Worm (Caenorhabditis elegans) whole organism, L2 larva: ENCODE data around the gene best-12.

Source experiments
- C34F6.9 ChIP-seq: fragments of 150-350 bp; optimal IDR thresholded peaks from 2 replicates; lab custom pipeline; 2014; ENCODE audit warnings: missing biosample characterization, missing genetic modification characterization
- F13H6.1 ChIP-seq: sonication (generic microtip); optimal IDR thresholded peaks from 2 replicates; lab custom pipeline; 2016; ENCODE audit warnings: missing genetic modification characterization, missing compliant biosample characterization
- R02D3.7 ChIP-seq: fragments of 150-350 bp; optimal IDR thresholded peaks from 2 replicates; lab custom pipeline; 2014; ENCODE audit warnings: missing biosample characterization, missing genetic modification characterization
- Y55F3AM.14 ChIP-seq: fragments of 200-800 bp; sonication (Bioruptor generic); optimal IDR thresholded peaks from 2 replicates; lab custom pipeline; 2018; ENCODE audit warnings: mild to moderate bottlenecking, missing genetic modification characterization, missing compliant biosample characterization
- aly-2 ChIP-seq: fragments of 150-350 bp; optimal IDR thresholded peaks from 2 replicates; lab custom pipeline; 2014; ENCODE audit warnings: missing biosample characterization, missing genetic modification characterization
- ama-1 ChIP-seq: fragments of 150-350 bp; optimal IDR thresholded peaks from 2 replicates; lab custom pipeline; 2018; ENCODE audit warnings: inconsistent platforms
- blmp-1 ChIP-seq: sonication (generic microtip); optimal IDR thresholded peaks from 2 replicates; lab custom pipeline; 2017; ENCODE audit warnings: missing genetic modification characterization, mild to moderate bottlenecking, missing compliant biosample characterization, antibody characterized with exemption, moderate library complexity; ENCODE audit not compliant: insufficient read depth
- ceh-16 ChIP-seq: fragments of 150-350 bp; optimal IDR thresholded peaks from 2 replicates; lab custom pipeline; 2014; ENCODE audit warnings: missing biosample characterization, missing genetic modification characterization
- crh-2 ChIP-seq: sonication (generic microtip); optimal IDR thresholded peaks from 2 replicates; lab custom pipeline; 2017; ENCODE audit warnings: missing biosample characterization, missing genetic modification characterization
- egl-27 ChIP-seq: sonication (generic microtip); optimal IDR thresholded peaks from 3 replicates; lab custom pipeline; 2017; ENCODE audit warnings: missing biosample characterization, missing genetic modification reagents, missing genetic modification characterization
- elt-1 ChIP-seq: fragments of 150-350 bp; optimal IDR thresholded peaks from 2 replicates; lab custom pipeline; 2014; ENCODE audit warnings: missing biosample characterization, missing genetic modification characterization
- elt-3 ChIP-seq: sonication (generic microtip); optimal IDR thresholded peaks from 2 replicates; lab custom pipeline; 2017; ENCODE audit warnings: missing biosample characterization, missing genetic modification characterization
- fos-1 ChIP-seq: fragments of 150-350 bp; optimal IDR thresholded peaks from 2 replicates; lab custom pipeline; 2014; ENCODE audit warnings: missing biosample characterization, missing genetic modification characterization
- lin-11 ChIP-seq: fragments of 150-350 bp; sonication (generic microtip); optimal IDR thresholded peaks from 2 replicates; lab custom pipeline; 2014; ENCODE audit warnings: missing biosample characterization, missing genetic modification characterization, inconsistent platforms, mixed read lengths
- lin-13 ChIP-seq: fragments of 150-350 bp; optimal IDR thresholded peaks from 2 replicates; lab custom pipeline; 2014; ENCODE audit warnings: missing biosample characterization, missing genetic modification reagents, missing genetic modification characterization
- lin-39 ChIP-seq: fragments of 150-350 bp; optimal IDR thresholded peaks from 2 replicates; lab custom pipeline; 2014; ENCODE audit warnings: missing biosample characterization, missing genetic modification reagents, missing genetic modification characterization
- lsy-2 ChIP-seq, 2 experiments: fragments of 150-350 bp in 1 of 2; sonication (generic microtip) in 1 of 2; optimal IDR thresholded peaks; 2 replicates each; lab custom pipeline; 2014 to 2017; ENCODE audit warnings: missing biosample characterization in 2 of 2, missing genetic modification characterization in 2 of 2
- mab-5 ChIP-seq: fragments of 150-350 bp; optimal IDR thresholded peaks from 2 replicates; lab custom pipeline; 2014; ENCODE audit warnings: missing biosample characterization, missing genetic modification characterization
- mbf-1 ChIP-seq: sonication (generic microtip); optimal IDR thresholded peaks from 2 replicates; lab custom pipeline; 2017; ENCODE audit warnings: missing biosample characterization, missing genetic modification characterization
- mdl-1 ChIP-seq, 2 experiments: fragments of 150-350 bp in 1 of 2; sonication (generic microtip) in 1 of 2; optimal IDR thresholded peaks; 2 replicates each; lab custom pipeline; 2017; ENCODE audit warnings: missing biosample characterization in 2 of 2, missing genetic modification characterization in 2 of 2
- nhr-10 ChIP-seq: sonication (generic microtip); optimal IDR thresholded peaks from 2 replicates; lab custom pipeline; 2017; ENCODE audit warnings: missing biosample characterization, missing genetic modification characterization
- nhr-12 ChIP-seq: fragments of 150-350 bp; optimal IDR thresholded peaks from 2 replicates; lab custom pipeline; 2014; ENCODE audit warnings: missing biosample characterization, missing genetic modification characterization
- nhr-129 ChIP-seq: fragments of 150-350 bp; optimal IDR thresholded peaks from 2 replicates; lab custom pipeline; 2014; ENCODE audit warnings: missing biosample characterization, missing genetic modification characterization
- nhr-21 ChIP-seq: fragments of 150-350 bp; optimal IDR thresholded peaks from 2 replicates; lab custom pipeline; 2014; ENCODE audit warnings: missing biosample characterization, missing genetic modification characterization
- nhr-23 ChIP-seq: fragments of 150-350 bp; optimal IDR thresholded peaks from 2 replicates; lab custom pipeline; 2014; ENCODE audit warnings: missing biosample characterization, missing genetic modification reagents, missing genetic modification characterization
- nhr-237 ChIP-seq: fragments of 150-350 bp; optimal IDR thresholded peaks from 2 replicates; lab custom pipeline; 2014; ENCODE audit warnings: missing biosample characterization, missing genetic modification characterization
- nhr-25 ChIP-seq: fragments of 150-350 bp; sonication (generic microtip); optimal IDR thresholded peaks from 3 replicates; lab custom pipeline; 2014; ENCODE audit warnings: missing biosample characterization, missing genetic modification characterization
- nhr-6 ChIP-seq: fragments of 150-350 bp; optimal IDR thresholded peaks from 2 replicates; lab custom pipeline; 2014; ENCODE audit warnings: missing biosample characterization, missing genetic modification characterization
- nhr-77 ChIP-seq: fragments of 150-350 bp; optimal IDR thresholded peaks from 2 replicates; lab custom pipeline; 2014; ENCODE audit warnings: missing biosample characterization, missing genetic modification characterization
- peb-1 ChIP-seq: fragments of 150-350 bp; optimal IDR thresholded peaks from 2 replicates; lab custom pipeline; 2014; ENCODE audit warnings: missing biosample characterization, missing genetic modification characterization
- sem-4 ChIP-seq: fragments of 150-350 bp; optimal IDR thresholded peaks from 2 replicates; lab custom pipeline; 2014; ENCODE audit warnings: missing biosample characterization, missing genetic modification reagents, missing genetic modification characterization
- skn-1 ChIP-seq: sonication (generic microtip); optimal IDR thresholded peaks from 2 replicates; lab custom pipeline; 2017; ENCODE audit warnings: missing biosample characterization, missing genetic modification characterization
- unc-39 ChIP-seq: fragments of 150-350 bp; optimal IDR thresholded peaks from 2 replicates; lab custom pipeline; 2014; ENCODE audit warnings: missing biosample characterization, missing genetic modification characterization
- unc-55 ChIP-seq: fragments of 150-350 bp; sonication (generic microtip); optimal IDR thresholded peaks from 3 replicates; lab custom pipeline; 2014; ENCODE audit warnings: missing biosample characterization, missing genetic modification reagents, missing genetic modification characterization
- zag-1 ChIP-seq: fragments of 150-350 bp; optimal IDR thresholded peaks from 2 replicates; lab custom pipeline; 2014; ENCODE audit warnings: missing biosample characterization, missing genetic modification characterization
- ztf-1 ChIP-seq: fragments of 200-800 bp; sonication (Bioruptor generic); conservative IDR thresholded peaks from 2 replicates; pipeline ENCODE4 v1.3.6; 2022; ENCODE audit warnings: missing genetic modification characterization, missing compliant biosample characterization
- ztf-11 ChIP-seq: sonication (generic microtip); optimal IDR thresholded peaks from 2 replicates; lab custom pipeline; 2017; ENCODE audit warnings: missing biosample characterization, missing genetic modification characterization
- ztf-4 ChIP-seq: fragments of 150-350 bp; optimal IDR thresholded peaks from 2 replicates; lab custom pipeline; 2014; ENCODE audit warnings: missing biosample characterization, missing genetic modification characterization

Gene best-12

ce11 chrV:16023559-16023958, 25.7 kb upstream of the best-12 start:
- no peak for TF ChIP-seq nhr-10 (tag; lab: Kevin White, UChicago)
- TF ChIP-seq F13H6.1 (tag; lab: Kevin White, UChicago): no peak
- no peak for TF ChIP-seq lin-39 (tag; lab: Kevin White, UChicago)
- no peak for TF ChIP-seq lin-13 (GFP tag; lab: Kevin White, UChicago)
- TF ChIP-seq fos-1 (tag; lab: Kevin White, UChicago): no peak
- no peak for TF ChIP-seq nhr-77
- TF ChIP-seq C34F6.9 (tag; lab: Kevin White, UChicago): no peak
- TF ChIP-seq nhr-25 (tag; lab: Kevin White, UChicago): no peak
- no peak for TF ChIP-seq unc-39 (tag; lab: Kevin White, UChicago)
- no peak for TF ChIP-seq nhr-21
- TF ChIP-seq mdl-1 (tag; optimal IDR thresholded peaks at IDR 0.05; lab: Kevin White, UChicago): no peak
- TF ChIP-seq lin-11 (tag; lab: Kevin White, UChicago): no peak
- TF ChIP-seq nhr-6: no peak
- TF ChIP-seq zag-1 (tag; lab: Kevin White, UChicago): no peak
- no peak for TF ChIP-seq aly-2 (tag; lab: Kevin White, UChicago)
- TF ChIP-seq ceh-16 (tag; lab: Kevin White, UChicago): no peak
- TF ChIP-seq ztf-4 (tag; lab: Kevin White, UChicago): no peak
- no peak for TF ChIP-seq ztf-1 (GFP tag; lab: Robert Waterston, UW)
- TF ChIP-seq skn-1 (tag; lab: Kevin White, UChicago): no peak
- TF ChIP-seq elt-1 (tag; lab: Kevin White, UChicago): no peak

ce11 chrV:16024300-16024699, 25.0 kb upstream of the best-12 start, which contains the start of gene T10C6.6:
Gene T10C6.6 (plus strand): TSS chrV:16024326.
- TF ChIP-seq Y55F3AM.14 (GFP tag; lab: Kevin White, UChicago): no peak
- TF ChIP-seq nhr-129: no peak
- TF ChIP-seq sem-4 (tag; lab: Kevin White, UChicago): no peak
- no peak for TF ChIP-seq R02D3.7
- no peak for TF ChIP-seq unc-55 (GFP tag; lab: Kevin White, UChicago)
- TF ChIP-seq ama-1 (lab: Kevin White, UChicago): no peak
- TF ChIP-seq egl-27 (tag; lab: Kevin White, UChicago): no peak
- no peak for TF ChIP-seq ztf-11 (tag; lab: Kevin White, UChicago)
- no peak for TF ChIP-seq blmp-1 (tag; lab: Kevin White, UChicago)
- TF ChIP-seq aly-2 (tag; lab: Kevin White, UChicago): no peak
- TF ChIP-seq mdl-1 (tag; optimal IDR thresholded peaks at IDR 0.05; lab: Kevin White, UChicago): no peak
- no peak for TF ChIP-seq crh-2 (tag; lab: Kevin White, UChicago)
- TF ChIP-seq elt-1 (tag; lab: Kevin White, UChicago): no peak
- no peak for TF ChIP-seq lsy-2 (tag; optimal IDR thresholded peaks at IDR 0.05; lab: Kevin White, UChicago)
- no peak for TF ChIP-seq elt-3 (tag; lab: Kevin White, UChicago)
- no peak for TF ChIP-seq nhr-12 (tag; lab: Kevin White, UChicago)

- TF ChIP-seq nhr-6 (no peak), ztf-4 (tag; lab: Kevin White, UChicago) (no peak), nhr-129 (no peak), peb-1 (tag; lab: Kevin White, UChicago) (no peak), fos-1 (tag; lab: Kevin White, UChicago) (no peak), lin-13 (GFP tag; lab: Kevin White, UChicago) (no peak), nhr-12 (tag; lab: Kevin White, UChicago) (no peak), nhr-237 (tag; lab: Kevin White, UChicago) (no peak), nhr-23 (tag; lab: Kevin White, UChicago) (no peak), skn-1 (tag; lab: Kevin White, UChicago) (no peak), elt-3 (tag; lab: Kevin White, UChicago) (no peak), ama-1 (lab: Kevin White, UChicago) (no peak), mbf-1 (no peak), nhr-77 (no peak), unc-39 (tag; lab: Kevin White, UChicago) (no peak), C34F6.9 (tag; lab: Kevin White, UChicago) (no peak), aly-2 (tag; lab: Kevin White, UChicago) (no peak), mab-5 (no peak)
Observed at ce11 chrV:16024917-16025316, 24.4 kb upstream of the best-12 start.
